Fruit fly (Drosophila melanogaster): ENCODE measurements around the gene CG32152.
A peak's percentile ranks its signal among the peaks of the same experiment; 100 is the strongest.

The CG32152 gene

DNA sequence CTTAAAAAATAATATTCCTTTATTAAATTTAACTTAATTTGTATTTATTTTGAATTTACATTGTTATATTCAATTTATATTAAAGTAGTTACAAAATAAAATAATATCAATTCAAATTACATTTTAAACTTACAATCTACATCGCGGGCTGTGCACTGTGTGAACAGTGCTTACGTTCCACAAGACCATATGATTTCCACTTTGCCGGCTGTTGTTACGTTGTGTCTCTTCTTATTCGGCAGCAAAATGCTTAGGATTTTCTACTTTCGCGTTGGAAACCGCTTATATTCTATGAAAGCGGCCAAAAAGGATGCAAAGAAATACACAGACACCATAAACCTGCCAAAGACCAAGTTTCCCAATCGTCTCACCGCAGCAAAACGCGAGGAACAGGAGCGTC is 43.8 kb downstream of the CG32152 start, which contains the start of gene IleRS-m:
Gene IleRS-m, plus strand, starts transcription at position 222 of the 400 bp plus-strand sequence.
- no peak for TF ChIP-seq CG32767 (GFP tag; IDR thresholded peaks at IDR 0.05)
- no peak for TF ChIP-seq corto (GFP tag; optimal IDR thresholded peaks at IDR 0.05)
- no peak for TF ChIP-seq Atf-2 (GFP tag; optimal IDR thresholded peaks at IDR 0.05)
- TF ChIP-seq twi (tag; optimal IDR thresholded peaks at IDR 0.05) = no peak
- no peak for TF ChIP-seq CG15269 (tag; optimal IDR thresholded peaks at IDR 0.05)
- no peak for TF ChIP-seq pho (GFP tag; optimal IDR thresholded peaks at IDR 0.05)
- no peak for TF ChIP-seq Bgb (GFP tag; IDR thresholded peaks at IDR 0.05; ENCODE audit: partially characterized antibody)
- TF ChIP-seq CG8478 (optimal IDR thresholded peaks at IDR 0.05) = no peak
- TF ChIP-seq kah (GFP tag; optimal IDR thresholded peaks at IDR 0.05) = no peak
- no peak for TF ChIP-seq CG17328 (GFP tag; IDR thresholded peaks at IDR 0.05)
- TF ChIP-seq CG8924 (tag; optimal IDR thresholded peaks at IDR 0.05) = no peak
- no peak for TF ChIP-seq klu (GFP tag; IDR thresholded peaks at IDR 0.05)
- no peak for TF ChIP-seq wek (GFP tag; optimal IDR thresholded peaks at IDR 0.05)
- no peak for TF ChIP-seq fu2 (GFP tag; optimal IDR thresholded peaks at IDR 0.05)
- peak; percentile 90 for TF ChIP-seq Dp (GFP tag; optimal IDR thresholded peaks at IDR 0.05)
- TF ChIP-seq insv (GFP tag; optimal IDR thresholded peaks at IDR 0.05) = no peak
- no peak for TF ChIP-seq mam (GFP tag; optimal IDR thresholded peaks at IDR 0.05)
- no peak for TF ChIP-seq CG31388 (GFP tag; optimal IDR thresholded peaks at IDR 0.05)
- no peak for TF ChIP-seq tll (GFP tag; optimal IDR thresholded peaks at IDR 0.05)
- peak; percentile 99 for TF ChIP-seq CG17802 (tag; optimal IDR thresholded peaks at IDR 0.05)
- TF ChIP-seq MBD-R2 (GFP tag; IDR thresholded peaks at IDR 0.05) = peak; percentile 76
- no peak for TF ChIP-seq CG14441 (GFP tag; IDR thresholded peaks at IDR 0.05)
- no peak for TF ChIP-seq Nf-YB (GFP tag; optimal IDR thresholded peaks at IDR 0.05)
- TF ChIP-seq crol (GFP tag; IDR thresholded peaks at IDR 0.05) = no peak
- no peak for TF ChIP-seq tap (tag; optimal IDR thresholded peaks at IDR 0.05)
- TF ChIP-seq CG6854 (GFP tag; optimal IDR thresholded peaks at IDR 0.05) = no peak
- peak; percentile 96 for TF ChIP-seq CG17385 (GFP tag; optimal IDR thresholded peaks at IDR 0.05)
- TF ChIP-seq crp (GFP tag; optimal IDR thresholded peaks at IDR 0.05) = peak; percentile 53 to 89
- peak; percentile 39 for TF ChIP-seq pzg (GFP tag; optimal IDR thresholded peaks at IDR 0.05)
- peak; percentile 96 for TF ChIP-seq E2f2 (GFP tag; IDR thresholded peaks at IDR 0.05)
- TF ChIP-seq Ets65A (GFP tag) = no peak
- TF ChIP-seq unc-4 (GFP tag; IDR thresholded peaks at IDR 0.05; ENCODE audit: partially characterized antibody) = no peak
- peak; percentile 20 for TF ChIP-seq MESR4 (GFP tag; optimal IDR thresholded peaks at IDR 0.05)
- peak; percentile 98 for TF ChIP-seq CG9437 (GFP tag; optimal IDR thresholded peaks at IDR 0.05)
- no peak for TF ChIP-seq CG11093 (GFP tag; IDR thresholded peaks at IDR 0.05)
- no peak for TF ChIP-seq bigmax (GFP tag; optimal IDR thresholded peaks at IDR 0.05)
- no peak for TF ChIP-seq hbn (GFP tag; IDR thresholded peaks at IDR 0.05; ENCODE audit: partially characterized antibody)
- no peak for TF ChIP-seq tin (GFP tag; optimal IDR thresholded peaks at IDR 0.05)
- TF ChIP-seq Sox102F (GFP tag; optimal IDR thresholded peaks at IDR 0.05) = no peak
- no peak for TF ChIP-seq Sry-β (GFP tag; optimal IDR thresholded peaks at IDR 0.05)
- TF ChIP-seq onecut (GFP tag; IDR thresholded peaks at IDR 0.05) = no peak
- no peak for TF ChIP-seq CG30020 (tag; optimal IDR thresholded peaks at IDR 0.05)
- TF ChIP-seq CG34224 (GFP tag; IDR thresholded peaks at IDR 0.05; ENCODE audit: partially characterized antibody) = 0 out of 3 replicates have a peak, but pooled peaks have one; percentile 27
- no peak for TF ChIP-seq bowl (GFP tag; IDR thresholded peaks at IDR 0.05)
- TF ChIP-seq chm (GFP tag; IDR thresholded peaks at IDR 0.05) = no peak
- TF ChIP-seq schlank (tag; optimal IDR thresholded peaks at IDR 0.05) = no peak
- TF ChIP-seq CG15514 (GFP tag; optimal IDR thresholded peaks at IDR 0.05) = peak; percentile 87
- TF ChIP-seq CG31441 (GFP tag; IDR thresholded peaks at IDR 0.05) = no peak
- TF ChIP-seq CG32532 (GFP tag; IDR thresholded peaks at IDR 0.05) = no peak
- TF ChIP-seq Dll (GFP tag; IDR thresholded peaks at IDR 0.05; ENCODE audit: partially characterized antibody) = 0 out of 4 replicates have a peak, but pooled peaks have one; percentile 11
